Fruit fly (Drosophila melanogaster) whole organism, embryonic: ENCODE measurements around the gene dbe.

Experiments used
- Asciz ChIP-seq: fragments of 200-800 bp; sonication (Bioruptor generic); optimal IDR thresholded peaks from 2 replicates; lab custom pipeline; 2017; ENCODE audit warnings: missing biosample characterization, mild to moderate bottlenecking, missing genetic modification characterization, missing genetic modification reagents
- BtbVII ChIP-seq: fragments of 200-800 bp; sonication (Bioruptor generic); optimal IDR thresholded peaks from 3 replicates; lab custom pipeline; 2017; ENCODE audit warnings: missing biosample characterization, mild to moderate bottlenecking, missing genetic modification characterization
- CG10147 ChIP-seq: fragments of 200-800 bp; sonication (Bioruptor generic); optimal IDR thresholded peaks from 2 replicates; lab custom pipeline; 2019; ENCODE audit warnings: missing biosample characterization, mild to moderate bottlenecking, missing genetic modification characterization, moderate library complexity
- CG10366 ChIP-seq: fragments of 200-800 bp; sonication (Bioruptor generic); IDR thresholded peaks from 2 replicates; pipeline ENCODE4 v1.3.6; 2022; ENCODE audit warnings: missing biosample characterization, missing genetic modification characterization
- CG10431 ChIP-seq: fragments of 200-800 bp; sonication (Bioruptor generic); optimal IDR thresholded peaks from 3 replicates; lab custom pipeline; 2018; ENCODE audit warnings: missing biosample characterization, mild to moderate bottlenecking, missing genetic modification characterization
- CG11085 ChIP-seq: fragments of 200-800 bp; sonication (Bioruptor generic); IDR thresholded peaks from 2 replicates; pipeline ENCODE4 v1.3.6; 2022; ENCODE audit warnings: missing biosample characterization, missing genetic modification characterization
- CG11398 ChIP-seq: fragments of 200-800 bp; sonication (Bioruptor generic); optimal IDR thresholded peaks from 2 replicates; lab custom pipeline; 2016; ENCODE audit warnings: missing biosample characterization, missing genetic modification characterization
- CG12236 ChIP-seq: fragments of 200-800 bp; sonication (Bioruptor generic); optimal IDR thresholded peaks from 2 replicates; lab custom pipeline; 2016; ENCODE audit warnings: missing biosample characterization, missing genetic modification characterization
- CG17829 ChIP-seq: fragments of 200-800 bp; optimal IDR thresholded peaks from 2 replicates; lab custom pipeline; 2019; ENCODE audit warnings: missing biosample characterization, mild to moderate bottlenecking, missing genetic modification characterization, moderate library complexity
- CG18619 ChIP-seq: fragments of 200-800 bp; sonication (Bioruptor generic); optimal IDR thresholded peaks from 3 replicates; lab custom pipeline; 2017; ENCODE audit warnings: missing biosample characterization, mild to moderate bottlenecking, missing genetic modification characterization
- CG31441 ChIP-seq: fragments of 200-800 bp; sonication (Bioruptor generic); IDR thresholded peaks from 2 replicates; pipeline ENCODE4 v1.3.6; 2022; ENCODE audit warnings: missing biosample characterization, missing genetic modification characterization
- CG32772 ChIP-seq: fragments of 200-800 bp; sonication (Bioruptor generic); IDR thresholded peaks from 2 replicates; pipeline ENCODE4 v1.3.6; 2022; ENCODE audit warnings: missing biosample characterization, missing genetic modification characterization
- CG3995 ChIP-seq: fragments of 200-800 bp; sonication (Bioruptor generic); optimal IDR thresholded peaks from 3 replicates; lab custom pipeline; 2016; ENCODE audit warnings: missing biosample characterization, missing genetic modification characterization
- CG43689 ChIP-seq: fragments of 200-800 bp; sonication (Bioruptor generic); IDR thresholded peaks from 2 replicates; pipeline ENCODE4 v1.3.6; 2022; ENCODE audit warnings: missing biosample characterization, missing genetic modification characterization
- CG5245 ChIP-seq: fragments of 200-800 bp; sonication (Bioruptor generic); optimal IDR thresholded peaks from 3 replicates; lab custom pipeline; 2016; ENCODE audit warnings: missing biosample characterization, missing genetic modification characterization
- CG6254 ChIP-seq: fragments of 200-800 bp; sonication (Bioruptor generic); optimal IDR thresholded peaks from 3 replicates; lab custom pipeline; 2017; ENCODE audit warnings: mild to moderate bottlenecking, missing biosample characterization, missing genetic modification reagents, missing genetic modification characterization
- CG6689 ChIP-seq: fragments of 200-800 bp; sonication (Bioruptor generic); IDR thresholded peaks from 2 replicates; pipeline ENCODE4 v1.3.6; 2022; ENCODE audit warnings: missing biosample characterization, missing genetic modification characterization
- CG7556 ChIP-seq: fragments of 200-800 bp; sonication (Bioruptor generic); optimal IDR thresholded peaks from 2 replicates; lab custom pipeline; 2017; ENCODE audit warnings: missing biosample characterization, mild to moderate bottlenecking, missing genetic modification characterization
- CG8478 ChIP-seq: fragments of >200 bp; optimal IDR thresholded peaks from 2 replicates; lab custom pipeline; 2018
- CG9932 ChIP-seq: fragments of 200-800 bp; sonication (Bioruptor generic); IDR thresholded peaks from 2 replicates; pipeline ENCODE4 v1.3.6; 2022; ENCODE audit warnings: missing biosample characterization, missing genetic modification characterization
- CrebB ChIP-seq: fragments of 200-800 bp; sonication (Bioruptor generic); optimal IDR thresholded peaks from 3 replicates; lab custom pipeline; 2018; ENCODE audit warnings: missing biosample characterization, mild to moderate bottlenecking, missing genetic modification characterization
- Dbx ChIP-seq: fragments of 200-800 bp; sonication (Bioruptor generic); IDR thresholded peaks from 3 replicates; pipeline ENCODE4 v1.3.6; 2022; ENCODE audit warnings: missing biosample characterization, missing genetic modification characterization
- Dip2 ChIP-seq: fragments of 200-800 bp; sonication (Bioruptor generic); IDR thresholded peaks from 2 replicates; pipeline ENCODE4 v1.3.6; 2022; ENCODE audit warnings: missing biosample characterization, missing genetic modification characterization
- Fer1 ChIP-seq: fragments of 200-800 bp; sonication (Bioruptor generic); optimal IDR thresholded peaks from 2 replicates; lab custom pipeline; 2017; ENCODE audit warnings: missing biosample characterization, mild to moderate bottlenecking, missing genetic modification characterization
- HLH54F ChIP-seq: fragments of 200-800 bp; sonication (Bioruptor generic); optimal IDR thresholded peaks from 3 replicates; lab custom pipeline; 2016; ENCODE audit warnings: missing biosample characterization, missing genetic modification characterization
- HmgD ChIP-seq: fragments of 200-800 bp; sonication (Bioruptor generic); optimal IDR thresholded peaks from 3 replicates; lab custom pipeline; 2016; ENCODE audit warnings: missing biosample characterization, missing genetic modification characterization
- Nf-YC ChIP-seq: fragments of 200-800 bp; optimal IDR thresholded peaks from 3 replicates; lab custom pipeline; 2019; ENCODE audit warnings: missing biosample characterization, mild to moderate bottlenecking, missing genetic modification characterization, moderate library complexity
- Sox100B ChIP-seq: fragments of 200-800 bp; sonication (Bioruptor generic); optimal IDR thresholded peaks from 3 replicates; lab custom pipeline; 2018; ENCODE audit warnings: missing biosample characterization, mild to moderate bottlenecking, missing genetic modification characterization
- Sry-δ ChIP-seq: fragments of 200-800 bp; sonication (Bioruptor generic); optimal IDR thresholded peaks from 2 replicates; lab custom pipeline; 2016; ENCODE audit warnings: missing biosample characterization, missing genetic modification characterization
- Ssrp ChIP-seq: fragments of 200-800 bp; sonication (Bioruptor generic); optimal IDR thresholded peaks from 2 replicates; lab custom pipeline; 2018; ENCODE audit warnings: missing biosample characterization, mild to moderate bottlenecking, missing genetic modification characterization, moderate library complexity
- ash1 ChIP-seq: fragments of 200-800 bp; sonication (Bioruptor generic); optimal IDR thresholded peaks from 2 replicates; lab custom pipeline; 2018; ENCODE audit warnings: missing biosample characterization, mild to moderate bottlenecking, missing genetic modification characterization
- chinmo ChIP-seq: fragments of 200-800 bp; sonication (Bioruptor generic); IDR thresholded peaks from 4 replicates; pipeline ENCODE4 v1.3.6; 2022; ENCODE audit warnings: missing biosample characterization, missing genetic modification characterization; ENCODE audit not compliant: partially characterized antibody
- chn ChIP-seq: fragments of 200-800 bp; sonication (Bioruptor generic); optimal IDR thresholded peaks from 2 replicates; lab custom pipeline; 2016; ENCODE audit warnings: missing biosample characterization, missing genetic modification characterization
- crol ChIP-seq: fragments of 200-800 bp; sonication (Bioruptor generic); IDR thresholded peaks from 2 replicates; pipeline ENCODE4 v1.3.6; 2022; ENCODE audit warnings: missing biosample characterization, missing genetic modification characterization
- dan ChIP-seq: fragments of 200-800 bp; sonication (Bioruptor generic); IDR thresholded peaks from 2 replicates; pipeline ENCODE4 v1.3.6; 2022; ENCODE audit warnings: missing biosample characterization, missing genetic modification characterization
- en ChIP-seq: fragments of 200-800 bp; sonication (Bioruptor generic); optimal IDR thresholded peaks from 2 replicates; lab custom pipeline; 2016; ENCODE audit warnings: missing biosample characterization, missing genetic modification characterization
- gce ChIP-seq: fragments of 200-800 bp; sonication (Bioruptor generic); IDR thresholded peaks from 3 replicates; pipeline ENCODE4 v1.3.6; 2022; ENCODE audit warnings: missing biosample characterization, missing genetic modification characterization
- ham ChIP-seq: fragments of 200-800 bp; sonication (Bioruptor generic); IDR thresholded peaks from 2 replicates; pipeline ENCODE4 v1.3.6; 2022; ENCODE audit warnings: missing biosample characterization, missing genetic modification characterization
- jumu ChIP-seq: fragments of 200-800 bp; sonication (Bioruptor generic); optimal IDR thresholded peaks from 3 replicates; lab custom pipeline; 2016; ENCODE audit warnings: missing biosample characterization, missing genetic modification characterization
- nerfin-1 ChIP-seq: fragments of 200-800 bp; sonication (Bioruptor generic); optimal IDR thresholded peaks from 3 replicates; lab custom pipeline; 2019; ENCODE audit warnings: missing biosample characterization, mild to moderate bottlenecking, missing genetic modification characterization, moderate library complexity
- peb ChIP-seq: fragments of 200-800 bp; sonication (Bioruptor generic); IDR thresholded peaks from 2 replicates; pipeline ENCODE4 v1.3.6; 2022; ENCODE audit warnings: missing biosample characterization, missing genetic modification characterization
- pho ChIP-seq: fragments of 200-800 bp; sonication (Bioruptor generic); optimal IDR thresholded peaks from 2 replicates; lab custom pipeline; 2016; ENCODE audit warnings: missing biosample characterization, missing genetic modification characterization
- pita ChIP-seq: fragments of 200-800 bp; sonication (Bioruptor generic); optimal IDR thresholded peaks from 2 replicates; lab custom pipeline; 2017; ENCODE audit warnings: missing biosample characterization, mild to moderate bottlenecking, missing genetic modification characterization
- salm ChIP-seq: fragments of 200-800 bp; sonication (Bioruptor generic); optimal IDR thresholded peaks from 2 replicates; lab custom pipeline; 2018; ENCODE audit warnings: missing biosample characterization, mild to moderate bottlenecking, missing genetic modification characterization
- sim ChIP-seq: fragments of 200-800 bp; sonication (Bioruptor generic); IDR thresholded peaks from 2 replicates; pipeline ENCODE4 v1.3.6; 2022; ENCODE audit warnings: missing biosample characterization, missing genetic modification characterization
- stc ChIP-seq: fragments of 200-800 bp; sonication (Bioruptor generic); IDR thresholded peaks from 2 replicates; pipeline ENCODE4 v1.3.6; 2022; ENCODE audit warnings: missing biosample characterization, missing genetic modification characterization
- stwl ChIP-seq: fragments of 200-800 bp; sonication (Bioruptor generic); optimal IDR thresholded peaks from 3 replicates; lab custom pipeline; 2018; ENCODE audit warnings: missing biosample characterization, mild to moderate bottlenecking, missing genetic modification characterization, moderate library complexity
- usp ChIP-seq: fragments of >200 bp; optimal IDR thresholded peaks from 2 replicates; lab custom pipeline; 2017; ENCODE audit warnings: missing biosample characterization, missing genetic modification characterization
- vvl ChIP-seq: fragments of 200-800 bp; sonication (Bioruptor generic); IDR thresholded peaks from 2 replicates; pipeline ENCODE4 v1.3.6; 2022; ENCODE audit warnings: missing biosample characterization, missing genetic modification characterization
- zen2 ChIP-seq: fragments of 200-800 bp; sonication (Bioruptor generic); IDR thresholded peaks from 3 replicates; pipeline ENCODE4 v1.3.6; 2022; ENCODE audit warnings: missing biosample characterization, missing genetic modification characterization; ENCODE audit not compliant: partially characterized antibody

dbe gene

DNA sequence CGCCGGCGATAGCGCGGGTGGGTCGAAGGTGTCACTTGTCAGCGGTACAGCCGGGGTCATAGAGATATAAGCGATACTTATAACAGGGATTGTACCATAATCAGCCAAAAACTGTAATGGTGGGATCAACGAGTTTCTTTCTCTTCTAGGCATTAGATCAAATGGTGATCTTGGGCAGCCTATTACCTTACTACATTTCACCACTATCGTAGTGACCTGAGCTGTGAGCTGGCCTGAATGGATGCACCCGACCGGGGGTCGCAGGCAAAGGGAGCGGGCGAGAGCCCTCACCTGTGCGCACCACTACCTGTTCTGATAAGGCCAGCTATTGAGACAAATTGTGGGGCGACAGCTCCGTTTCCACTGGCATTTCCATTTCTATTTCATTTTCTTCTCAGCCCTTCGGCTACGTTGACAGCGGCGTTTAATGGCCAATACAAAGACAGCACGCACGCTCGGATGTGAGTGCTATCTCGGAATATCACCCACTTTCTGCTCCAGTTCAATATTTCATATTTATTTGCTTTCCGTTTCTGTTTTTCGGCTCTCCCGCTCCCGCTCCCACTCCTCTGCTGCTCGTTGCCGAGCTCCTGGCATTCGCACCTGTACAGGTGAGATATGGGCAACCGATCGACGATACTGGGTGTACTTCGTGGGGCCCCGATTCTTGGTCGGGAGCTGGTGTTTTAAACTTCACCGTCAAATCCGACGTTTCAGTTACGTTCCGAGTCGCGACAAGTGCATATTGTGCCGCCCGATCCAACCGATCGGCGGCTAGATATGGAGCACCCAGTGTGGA, 12.8 kb downstream of the dbe start (continued):
- TF ChIP-seq Fer1 (GFP tag; lab: Kevin White, UChicago) (peak; percentile 6), salm (tag; lab: Kevin White, UChicago) (peak; percentile 55), CG11085 (GFP tag; lab: Robert Waterston, UW) (peak; percentile 38), vvl (GFP tag; lab: Robert Waterston, UW) (peak; percentile 93), peb (GFP tag; lab: Robert Waterston, UW) (peak; percentile 83), CG12236 (peak; percentile 12), CG32772 (GFP tag; lab: Robert Waterston, UW) (peak; percentile 88), usp (GFP tag; lab: Kevin White, UChicago) (no peak), CrebB (peak; percentile 41), CG18619 (GFP tag; lab: Kevin White, UChicago) (peak; percentile 68), stwl (tag; lab: Kevin White, UChicago) (no peak), zen2 (GFP tag; lab: Robert Waterston, UW) (no peak), pita (no peak), CG8478 (lab: Kevin White, UChicago) (no peak), BtbVII (GFP tag; lab: Kevin White, UChicago) (peak; percentile 10), CG10431 (GFP tag; lab: Kevin White, UChicago) (no peak), pho (GFP tag; lab: Kevin White, UChicago) (no peak), Sox100B (GFP tag; lab: Kevin White, UChicago) (peak; percentile 72), stc (GFP tag; lab: Robert Waterston, UW) (peak; percentile 89), CG10147 (GFP tag; lab: Kevin White, UChicago) (peak; percentile 29), CG43689 (GFP tag; lab: Robert Waterston, UW) (peak; percentile 53; the same call in 1 of the 2 replicates), CG3995 (no peak), sim (peak; percentile 67), nerfin-1 (tag; lab: Kevin White, UChicago) (peak; percentile 66), HLH54F (GFP tag; lab: Kevin White, UChicago) (peak; percentile 38), ham (GFP tag; lab: Robert Waterston, UW) (0 out of 2 replicates have a peak, but pooled peaks have one; percentile 26), ash1 (GFP tag; lab: Kevin White, UChicago) (no peak), chinmo (GFP tag; lab: Robert Waterston, UW) (no peak), Dbx (GFP tag; lab: Robert Waterston, UW) (0 out of 3 replicates have a peak, but pooled peaks have one; percentile 17), crol (peak; percentile 86), CG5245 (GFP tag; lab: Kevin White, UChicago) (peak; percentile 74), HmgD (peak; percentile 23), CG9932 (GFP tag; lab: Robert Waterston, UW) (peak; percentile 40), dan (GFP tag; lab: Robert Waterston, UW) (no peak), CG7556 (GFP tag; lab: Kevin White, UChicago) (peak; percentile 64), CG31441 (GFP tag; lab: Robert Waterston, UW) (peak; percentile 65), Ssrp (tag; lab: Kevin White, UChicago) (peak; percentile 72), Nf-YC (tag; lab: Kevin White, UChicago) (peak; percentile 23), CG6254 (GFP tag; lab: Kevin White, UChicago) (peak; percentile 79), chn (GFP tag; lab: Kevin White, UChicago) (peak; percentile 64), gce (GFP tag; lab: Robert Waterston, UW) (peak; percentile 79; the same call in 1 of the 3 replicates), CG6689 (GFP tag; lab: Robert Waterston, UW) (peak; percentile 88), en (no peak), CG11398 (GFP tag; lab: Kevin White, UChicago) (peak; percentile 49), jumu (GFP tag; lab: Kevin White, UChicago) (peak; percentile 78), CG17829 (tag; lab: Kevin White, UChicago) (peak; percentile 77), Asciz (peak; percentile 80), Sry-δ (GFP tag; lab: Kevin White, UChicago) (peak; percentile 17), CG10366 (peak; percentile 90), Dip2 (GFP tag; lab: Robert Waterston, UW) (no peak)
